Worm (Caenorhabditis elegans) whole organism, mixed stage, embryonic: ENCODE data around the gene T09A12.1.

Source experiments
- M03D4.4 ChIP-seq: sonication (generic microtip); optimal IDR thresholded peaks from 2 replicates; lab custom pipeline; 2017; ENCODE audit warnings: mild to moderate bottlenecking, missing genetic modification characterization, missing compliant biosample characterization
- bed-3 ChIP-seq: fragments of 200-800 bp; sonication (Bioruptor generic); optimal IDR thresholded peaks from 3 replicates; lab custom pipeline; 2018; ENCODE audit warnings: mild to moderate bottlenecking, missing genetic modification characterization, moderate library complexity, missing compliant biosample characterization
- ceh-39 ChIP-seq: fragments of 150-350 bp; optimal IDR thresholded peaks from 2 replicates; lab custom pipeline; 2014; ENCODE audit warnings: missing biosample characterization, missing genetic modification characterization
- ceh-43 ChIP-seq: fragments of 200-800 bp; sonication (Bioruptor generic); optimal IDR thresholded peaks from 2 replicates; lab custom pipeline; 2018; ENCODE audit warnings: mild to moderate bottlenecking, missing genetic modification characterization, moderate library complexity, missing compliant biosample characterization
- ceh-83 ChIP-seq: fragments of 200-800 bp; sonication (Bioruptor generic); optimal IDR thresholded peaks from 2 replicates; lab custom pipeline; 2018; ENCODE audit warnings: mild to moderate bottlenecking, missing genetic modification characterization, missing compliant biosample characterization
- ces-1 ChIP-seq: fragments of 150-350 bp; optimal IDR thresholded peaks from 2 replicates; lab custom pipeline; 2014; ENCODE audit warnings: missing biosample characterization, missing genetic modification reagents, missing genetic modification characterization
- drap-1 ChIP-seq: fragments of 200-800 bp; sonication (Bioruptor generic); optimal IDR thresholded peaks from 3 replicates; lab custom pipeline; 2018; ENCODE audit warnings: mild to moderate bottlenecking, missing genetic modification characterization, missing compliant biosample characterization
- elt-1 ChIP-seq: sonication (generic microtip); optimal IDR thresholded peaks from 2 replicates; lab custom pipeline; 2017; ENCODE audit warnings: missing genetic modification characterization, mild to moderate bottlenecking, missing compliant biosample characterization, antibody characterized with exemption, moderate library complexity, borderline replicate concordance; ENCODE audit not compliant: insufficient read depth
- elt-3 ChIP-seq: fragments of 150-350 bp; optimal IDR thresholded peaks from 2 replicates; lab custom pipeline; 2014; ENCODE audit warnings: missing biosample characterization, missing genetic modification characterization
- flh-1 ChIP-seq: fragments of 200-800 bp; sonication (Bioruptor generic); optimal IDR thresholded peaks from 2 replicates; lab custom pipeline; 2018; ENCODE audit warnings: mild to moderate bottlenecking, missing genetic modification characterization, moderate library complexity, missing compliant biosample characterization
- ham-2 ChIP-seq: fragments of 200-800 bp; sonication (Bioruptor generic); optimal IDR thresholded peaks from 2 replicates; lab custom pipeline; 2018; ENCODE audit warnings: mild to moderate bottlenecking, missing genetic modification characterization, missing compliant biosample characterization
- hlh-1 ChIP-seq: fragments of 150-350 bp; optimal IDR thresholded peaks from 2 replicates; lab custom pipeline; 2014; ENCODE audit warnings: missing biosample characterization, missing genetic modification reagents, missing genetic modification characterization
- lin-13 ChIP-seq: fragments of 150-350 bp; optimal IDR thresholded peaks from 2 replicates; lab custom pipeline; 2014; ENCODE audit warnings: missing biosample characterization, missing genetic modification characterization
- lin-32 ChIP-seq: fragments of 200-800 bp; sonication (Bioruptor generic); optimal IDR thresholded peaks from 2 replicates; lab custom pipeline; 2018; ENCODE audit warnings: mild to moderate bottlenecking, missing genetic modification characterization, missing compliant biosample characterization
- lsy-2 ChIP-seq: fragments of 150-350 bp; optimal IDR thresholded peaks from 2 replicates; lab custom pipeline; 2014; ENCODE audit warnings: missing biosample characterization, missing genetic modification characterization
- mab-5 ChIP-seq: fragments of 150-350 bp; optimal IDR thresholded peaks from 2 replicates; lab custom pipeline; 2014; ENCODE audit warnings: missing biosample characterization, missing genetic modification characterization
- mep-1 ChIP-seq: fragments of 150-350 bp; optimal IDR thresholded peaks from 2 replicates; lab custom pipeline; 2017; ENCODE audit warnings: missing biosample characterization, missing genetic modification reagents, missing genetic modification characterization, inconsistent platforms
- mls-2 ChIP-seq: sonication (generic microtip); optimal IDR thresholded peaks from 2 replicates; lab custom pipeline; 2016; ENCODE audit warnings: mild to moderate bottlenecking, missing genetic modification characterization, moderate library complexity, missing compliant biosample characterization
- nhr-12 ChIP-seq: fragments of 150-350 bp; optimal IDR thresholded peaks from 2 replicates; lab custom pipeline; 2014; ENCODE audit warnings: missing biosample characterization, missing genetic modification characterization
- nhr-2 ChIP-seq: fragments of 150-350 bp; optimal IDR thresholded peaks from 2 replicates; lab custom pipeline; 2014; ENCODE audit warnings: missing biosample characterization, missing genetic modification characterization
- nhr-237 ChIP-seq: fragments of 150-350 bp; optimal IDR thresholded peaks from 2 replicates; lab custom pipeline; 2014; ENCODE audit warnings: missing biosample characterization, missing genetic modification characterization
- nhr-28 ChIP-seq: fragments of 150-350 bp; optimal IDR thresholded peaks from 2 replicates; lab custom pipeline; 2014; ENCODE audit warnings: missing biosample characterization, missing genetic modification characterization
- nhr-76 ChIP-seq: sonication (generic microtip); optimal IDR thresholded peaks from 2 replicates; lab custom pipeline; 2017; ENCODE audit warnings: missing biosample characterization, missing genetic modification characterization
- pha-4 ChIP-seq: fragments of 150-350 bp; optimal IDR thresholded peaks from 2 replicates; lab custom pipeline; 2018; ENCODE audit warnings: missing biosample characterization, missing genetic modification reagents, missing genetic modification characterization
- sem-2 ChIP-seq: fragments of 200-800 bp; sonication (Bioruptor generic); optimal IDR thresholded peaks from 2 replicates; lab custom pipeline; 2018; ENCODE audit warnings: mild to moderate bottlenecking, missing genetic modification characterization, missing compliant biosample characterization
- snpc-4 ChIP-seq: fragments of 150-350 bp; optimal IDR thresholded peaks from 2 replicates; lab custom pipeline; 2014; ENCODE audit warnings: missing biosample characterization, missing genetic modification characterization
- sptf-1 ChIP-seq: sonication (generic microtip); optimal IDR thresholded peaks from 2 replicates; lab custom pipeline; 2017; ENCODE audit warnings: mild to moderate bottlenecking, missing genetic modification characterization, moderate library complexity, missing compliant biosample characterization
- tbx-8 ChIP-seq: fragments of 200-800 bp; sonication (Bioruptor generic); optimal IDR thresholded peaks from 2 replicates; lab custom pipeline; 2018; ENCODE audit warnings: mild to moderate bottlenecking, missing genetic modification characterization, moderate library complexity, missing compliant biosample characterization
- unc-120 ChIP-seq: sonication (generic microtip); optimal IDR thresholded peaks from 2 replicates; lab custom pipeline; 2017; ENCODE audit warnings: missing genetic modification characterization, missing compliant biosample characterization; ENCODE audit not compliant: poor library complexity, severe bottlenecking
- unc-39 ChIP-seq: fragments of 150-350 bp; optimal IDR thresholded peaks from 2 replicates; lab custom pipeline; 2014; ENCODE audit warnings: missing biosample characterization, missing genetic modification characterization
- unc-62 ChIP-seq: fragments of 150-350 bp; optimal IDR thresholded peaks from 2 replicates; lab custom pipeline; 2014; ENCODE audit warnings: missing biosample characterization, missing genetic modification reagents, missing genetic modification characterization

The T09A12.1 gene

ce11 chrIV:8244112-8244511 lies at the start of gene T09A12.1:
Gene T09A12.1, plus strand, starts transcription at chrIV:8244412.
- TF ChIP-seq mep-1 = no peak
- no peak for TF ChIP-seq unc-120 (tag; lab: Kevin White, UChicago)
- no peak for TF ChIP-seq nhr-237 (tag; lab: Kevin White, UChicago)
- no peak for TF ChIP-seq hlh-1
- no peak for TF ChIP-seq flh-1
- no peak for TF ChIP-seq M03D4.4
- TF ChIP-seq unc-62 = no peak
- TF ChIP-seq lsy-2 (tag; lab: Kevin White, UChicago) = no peak
- TF ChIP-seq unc-39 (tag; lab: Kevin White, UChicago) = no peak
- TF ChIP-seq lin-32 (GFP tag; lab: Kevin White, UChicago) = no peak
- no peak for TF ChIP-seq ceh-43 (GFP tag; lab: Kevin White, UChicago)
- no peak for TF ChIP-seq ces-1 (GFP tag; lab: Kevin White, UChicago)
- TF ChIP-seq, all 35 proteins: peak for 0

- TF ChIP-seq bed-3 (no peak), ceh-83 (GFP tag; lab: Kevin White, UChicago) (no peak), elt-1 (tag; lab: Kevin White, UChicago) (no peak), snpc-4 (tag; lab: Kevin White, UChicago) (no peak), sem-2 (GFP tag; lab: Kevin White, UChicago) (no peak), nhr-76 (no peak), mab-5 (tag; lab: Kevin White, UChicago) (no peak), lin-13 (tag; lab: Kevin White, UChicago) (no peak), unc-120 (tag; lab: Kevin White, UChicago) (no peak), pha-4 (tag; lab: Kevin White, UChicago) (no peak), flh-1 (no peak), sptf-1 (tag; lab: Kevin White, UChicago) (no peak), nhr-28 (tag; lab: Kevin White, UChicago) (no peak), tbx-8 (GFP tag; lab: Kevin White, UChicago) (no peak), lsy-2 (tag; lab: Kevin White, UChicago) (no peak), drap-1 (GFP tag; lab: Kevin White, UChicago) (no peak)
Observed at ce11 chrIV:8198851-8199250, 45.4 kb upstream of the T09A12.1 start, which contains the start of gene wsp-1. Gene wsp-1, minus strand, starts transcription at chrIV:8198951.

ce11 chrIV:8199274-8199673 lies 44.9 kb upstream of the T09A12.1 start:
- TF ChIP-seq pha-4 (tag; lab: Kevin White, UChicago) = no peak
- TF ChIP-seq nhr-2 (tag; lab: Kevin White, UChicago) = no peak
- no peak for TF ChIP-seq mab-5 (tag; lab: Kevin White, UChicago)
- no peak for TF ChIP-seq elt-3 (tag; lab: Kevin White, UChicago)
- no peak for TF ChIP-seq lin-13 (tag; lab: Kevin White, UChicago)
- no peak for TF ChIP-seq unc-39 (tag; lab: Kevin White, UChicago)
- TF ChIP-seq ceh-83 (GFP tag; lab: Kevin White, UChicago) = no peak
- TF ChIP-seq ceh-39 (tag; lab: Kevin White, UChicago) = no peak

ce11 chrIV:8199824-8200223 lies 44.4 kb upstream of the T09A12.1 start:
- TF ChIP-seq ham-2 (GFP tag; lab: Kevin White, UChicago) = no peak
- no peak for TF ChIP-seq hlh-1
- TF ChIP-seq nhr-12 (tag; lab: Kevin White, UChicago) = no peak
- no peak for TF ChIP-seq sem-2 (GFP tag; lab: Kevin White, UChicago)
- no peak for TF ChIP-seq unc-62

- no peak for TF ChIP-seq nhr-28 (tag; lab: Kevin White, UChicago)
- no peak for TF ChIP-seq nhr-76
- TF ChIP-seq mls-2 (tag; lab: Kevin White, UChicago) = no peak
- TF ChIP-seq mep-1 = no peak
- no peak for TF ChIP-seq mab-5 (tag; lab: Kevin White, UChicago)
- no peak for TF ChIP-seq elt-3 (tag; lab: Kevin White, UChicago)
- TF ChIP-seq flh-1 = no peak
- no peak for TF ChIP-seq lin-13 (tag; lab: Kevin White, UChicago)
- TF ChIP-seq unc-39 (tag; lab: Kevin White, UChicago) = no peak
- no peak for TF ChIP-seq sptf-1 (tag; lab: Kevin White, UChicago)
- TF ChIP-seq ceh-83 (GFP tag; lab: Kevin White, UChicago) = no peak
- TF ChIP-seq tbx-8 (GFP tag; lab: Kevin White, UChicago) = no peak
- no peak for TF ChIP-seq nhr-237 (tag; lab: Kevin White, UChicago)
- no peak for TF ChIP-seq ceh-43 (GFP tag; lab: Kevin White, UChicago)
Observed at ce11 chrIV:8201133-8201532, 43.1 kb upstream of the T09A12.1 start, which contains the start of gene glrx-22. Gene glrx-22, minus strand, starts transcription at chrIV:8201233.
